Fruit fly (Drosophila melanogaster): Measurements from ENCODE around the gene CG31106.
A peak's percentile ranks its signal among the peaks of the same experiment; 100 is the strongest.

Gene CG31106

dm6 chr3R:25219018-25219417 lies 2.9 kb downstream of the CG31106 start, which contains the start of gene CG31103:
TSS of gene CG31103 (plus strand) at chr3R:25219318.
- TF ChIP-seq nerfin-1 (tag; optimal IDR thresholded peaks at IDR 0.05) = no peak
- no peak for TF ChIP-seq Jarid2 (GFP tag; optimal IDR thresholded peaks at IDR 0.05)
- TF ChIP-seq CG17359 (tag; optimal IDR thresholded peaks at IDR 0.05) = no peak
- TF ChIP-seq CG17829 (tag; optimal IDR thresholded peaks at IDR 0.05) = no peak

DNA sequence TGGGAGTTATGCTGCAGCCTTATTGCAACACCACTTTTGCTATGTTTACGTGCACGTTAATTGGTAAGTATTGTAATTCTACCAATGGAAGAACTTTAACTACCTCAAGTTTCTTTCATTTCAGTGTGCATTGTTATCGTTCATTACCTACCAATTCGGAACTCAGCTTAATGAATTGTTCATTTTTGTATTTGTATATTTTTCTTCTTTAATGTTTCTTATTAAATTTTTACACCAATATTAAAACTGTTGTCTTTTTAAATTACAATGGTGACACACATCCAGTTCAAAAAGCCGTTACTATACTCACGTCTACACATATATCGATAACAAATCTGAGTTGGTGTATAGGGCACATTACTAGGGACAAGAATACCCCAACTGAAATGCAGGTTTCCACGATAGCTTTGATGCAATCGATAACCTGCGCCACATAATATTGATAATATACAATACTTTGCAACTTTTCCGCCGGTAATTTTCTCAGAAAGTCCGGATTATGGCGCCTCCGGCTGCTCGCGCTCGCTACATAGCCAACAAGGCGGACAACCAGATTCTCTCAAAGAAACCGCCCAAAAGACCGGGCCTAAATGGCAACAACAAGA lies 5.2 kb downstream of the CG31106 start, which contains the start of gene Alg9:
Alg9 (plus strand) TSS at position 387 of the 605 bp plus-strand sequence.
- TF ChIP-seq HLH4C (GFP tag; IDR thresholded peaks at IDR 0.05; ENCODE audit: partially characterized antibody) (peak; percentile 95), ci (GFP tag; IDR thresholded peaks at IDR 0.05) (no peak), Fer1 (GFP tag; optimal IDR thresholded peaks at IDR 0.05) (no peak), PHDP (tag; optimal IDR thresholded peaks at IDR 0.05) (no peak), odd (GFP tag; optimal IDR thresholded peaks at IDR 0.05) (no peak), CHES-1-like (GFP tag; optimal IDR thresholded peaks at IDR 0.05) (no peak), sna (GFP tag; IDR thresholded peaks at IDR 0.05; ENCODE audit: partially characterized antibody) (peak; percentile 89), NFAT (GFP tag; IDR thresholded peaks at IDR 0.05) (no peak), Six4 (GFP tag; optimal IDR thresholded peaks at IDR 0.05) (peak; percentile 13), CG6791 (GFP tag; IDR thresholded peaks at IDR 0.05; ENCODE audit: partially characterized antibody) (peak; percentile 92), wek (GFP tag; optimal IDR thresholded peaks at IDR 0.05) (peak; percentile 99), CG17802 (tag; optimal IDR thresholded peaks at IDR 0.05) (peak; percentile 81), lola (GFP tag; optimal IDR thresholded peaks at IDR 0.05) (peak in 1 of 3 experiments; percentile 71), ab (GFP tag; optimal IDR thresholded peaks at IDR 0.05) (no peak), CG34224 (GFP tag; IDR thresholded peaks at IDR 0.05; ENCODE audit: partially characterized antibody) (peak; percentile 94), CG33557 (GFP tag; optimal IDR thresholded peaks at IDR 0.05) (no peak), pnt (GFP tag; optimal IDR thresholded peaks at IDR 0.05) (no peak), Lpt (GFP tag; optimal IDR thresholded peaks at IDR 0.05) (no peak), onecut (GFP tag; IDR thresholded peaks at IDR 0.05) (peak; percentile 50; the same call in 1 of the 2 replicates), Opbp (GFP tag; IDR thresholded peaks at IDR 0.05; ENCODE audit: partially characterized antibody) (peak; percentile 90; the same call in 2 of the 3 replicates), CG10321 (GFP tag; IDR thresholded peaks at IDR 0.05) (no peak), zf30C (GFP tag; optimal IDR thresholded peaks at IDR 0.05) (no peak), exex (tag; optimal IDR thresholded peaks at IDR 0.05) (no peak), vfl (GFP tag; optimal IDR thresholded peaks at IDR 0.05) (no peak), CG6175 (GFP tag; IDR thresholded peaks at IDR 0.05) (no peak), CG14014 (GFP tag; IDR thresholded peaks at IDR 0.05) (no peak), Atf3 (GFP tag; optimal IDR thresholded peaks at IDR 0.05) (no peak), sug (tag; optimal IDR thresholded peaks at IDR 0.05) (no peak), CG10366 (GFP tag; IDR thresholded peaks at IDR 0.05) (no peak), row (GFP tag; IDR thresholded peaks at IDR 0.05) (peak; percentile 62), CG4404 (GFP tag; IDR thresholded peaks at IDR 0.05) (no peak), eve (GFP tag; optimal IDR thresholded peaks at IDR 0.05) (no peak), corto (GFP tag; optimal IDR thresholded peaks at IDR 0.05) (no peak), CG16779 (GFP tag; IDR thresholded peaks at IDR 0.05) (no peak), phol (tag; optimal IDR thresholded peaks at IDR 0.05) (peak; percentile 33), dati (GFP tag; IDR thresholded peaks at IDR 0.05) (no peak), CG2116 (GFP tag; optimal IDR thresholded peaks at IDR 0.05) (peak; percentile 84), CoRest (tag; optimal IDR thresholded peaks at IDR 0.05) (peak; percentile 47), Hmr (GFP tag; optimal IDR thresholded peaks at IDR 0.05) (no peak), jigr1 (GFP tag; IDR thresholded peaks at IDR 0.05) (no peak), Doc2 (GFP tag; IDR thresholded peaks at IDR 0.05) (no peak), CG13894 (tag; optimal IDR thresholded peaks at IDR 0.05) (no peak), CG12744 (GFP tag; optimal IDR thresholded peaks at IDR 0.05) (no peak), twi (tag; optimal IDR thresholded peaks at IDR 0.05) (no peak)

Measured in whole organism, embryonic.